Fruit fly (Drosophila melanogaster) whole organism, prepupa: ENCODE results near the gene JMJD7.

Experiments used
- CG10631 ChIP-seq: fragments of 200-800 bp; sonication (Bioruptor generic); optimal IDR thresholded peaks from 2 replicates; lab custom pipeline; 2016; ENCODE audit warnings: missing biosample characterization, missing genetic modification characterization
- CG11762 ChIP-seq: fragments of 200-800 bp; sonication (Bioruptor generic); optimal IDR thresholded peaks from 3 replicates; lab custom pipeline; 2016; ENCODE audit warnings: missing biosample characterization, missing genetic modification characterization; ENCODE audit not compliant: insufficient read depth
- CG11902 ChIP-seq: fragments of 200-800 bp; sonication (Bioruptor generic); optimal IDR thresholded peaks from 3 replicates; lab custom pipeline; 2016; ENCODE audit warnings: missing biosample characterization, missing genetic modification characterization
- CG15336 ChIP-seq: fragments of 200-800 bp; sonication (Bioruptor generic); IDR thresholded peaks from 2 replicates; pipeline ENCODE4 v1.3.6; 2022; ENCODE audit warnings: missing biosample characterization, missing genetic modification characterization
- CG1621 ChIP-seq: fragments of 200-800 bp; sonication (Bioruptor generic); optimal IDR thresholded peaks from 3 replicates; lab custom pipeline; 2018; ENCODE audit warnings: missing biosample characterization, mild to moderate bottlenecking, missing genetic modification characterization
- CG16779 ChIP-seq: fragments of 200-800 bp; sonication (Bioruptor generic); optimal IDR thresholded peaks from 3 replicates; lab custom pipeline; 2017; ENCODE audit warnings: missing biosample characterization, mild to moderate bottlenecking, missing genetic modification characterization
- CG3032 ChIP-seq: fragments of 200-800 bp; optimal IDR thresholded peaks from 2 replicates; lab custom pipeline; 2019; ENCODE audit warnings: missing biosample characterization, mild to moderate bottlenecking, missing genetic modification characterization, moderate library complexity
- CG31627 ChIP-seq: fragments of 200-800 bp; sonication (Bioruptor generic); optimal IDR thresholded peaks from 3 replicates; lab custom pipeline; 2016; ENCODE audit warnings: missing biosample characterization, missing genetic modification characterization
- CG3919 ChIP-seq: fragments of 200-800 bp; sonication (Bioruptor generic); optimal IDR thresholded peaks from 3 replicates; lab custom pipeline; 2016; ENCODE audit warnings: missing biosample characterization, missing genetic modification characterization
- CG6163 ChIP-seq: fragments of 200-800 bp; sonication (Bioruptor generic); IDR thresholded peaks from 3 replicates; pipeline ENCODE4 v1.3.6; 2022; ENCODE audit warnings: missing biosample characterization, missing genetic modification characterization
- CG6276 ChIP-seq: fragments of 200-800 bp; sonication (Bioruptor generic); optimal IDR thresholded peaks from 2 replicates; lab custom pipeline; 2017; ENCODE audit warnings: missing biosample characterization, mild to moderate bottlenecking, missing genetic modification characterization
- CG6854 ChIP-seq: fragments of 200-800 bp; sonication (Bioruptor generic); optimal IDR thresholded peaks from 2 replicates; lab custom pipeline; 2017; ENCODE audit warnings: missing biosample characterization, mild to moderate bottlenecking, missing genetic modification characterization
- CG7368 ChIP-seq: fragments of 200-800 bp; sonication (Bioruptor generic); optimal IDR thresholded peaks from 3 replicates; lab custom pipeline; 2016; ENCODE audit warnings: missing biosample characterization, missing genetic modification characterization
- CG8119 ChIP-seq: fragments of 200-800 bp; sonication (Bioruptor generic); IDR thresholded peaks from 3 replicates; pipeline ENCODE4 v1.3.6; 2022; ENCODE audit warnings: missing biosample characterization, missing genetic modification characterization
- CG8319 ChIP-seq: fragments of 200-800 bp; sonication (Bioruptor generic); optimal IDR thresholded peaks from 3 replicates; lab custom pipeline; 2016; ENCODE audit warnings: missing biosample characterization, missing genetic modification characterization
- Eip78C ChIP-seq: fragments of 200-800 bp; sonication (Bioruptor generic); peaks from one replicate; lab custom pipeline; 2016; ENCODE audit warnings: missing biosample characterization, missing genetic modification characterization
- Eip93F ChIP-seq: fragments of 200-800 bp; sonication (Bioruptor generic); optimal IDR thresholded peaks from 2 replicates; lab custom pipeline; 2016; ENCODE audit warnings: missing biosample characterization, mild to moderate bottlenecking, missing genetic modification characterization
- Ets21C ChIP-seq: fragments of 200-800 bp; sonication (Bioruptor generic); optimal IDR thresholded peaks from 3 replicates; lab custom pipeline; 2016; ENCODE audit warnings: missing biosample characterization, missing genetic modification characterization
- Gug ChIP-seq: fragments of 200-800 bp; sonication (Bioruptor generic); IDR thresholded peaks from 2 replicates; pipeline ENCODE4 v1.3.6; 2022; ENCODE audit warnings: missing biosample characterization, missing genetic modification characterization
- Hr38 ChIP-seq: sonication (Bioruptor generic); optimal IDR thresholded peaks from 2 replicates; lab custom pipeline; 2016; ENCODE audit warnings: missing biosample characterization, missing genetic modification characterization
- Hr39 ChIP-seq: fragments of 200-800 bp; sonication (Bioruptor generic); optimal IDR thresholded peaks from 2 replicates; lab custom pipeline; 2016; ENCODE audit warnings: missing biosample characterization, missing genetic modification characterization
- Lpt ChIP-seq: fragments of 200-800 bp; sonication (Bioruptor generic); optimal IDR thresholded peaks from 3 replicates; lab custom pipeline; 2016; ENCODE audit warnings: missing biosample characterization, missing genetic modification characterization
- Met ChIP-seq: fragments of 200-800 bp; sonication (Bioruptor generic); optimal IDR thresholded peaks from 3 replicates; lab custom pipeline; 2016; ENCODE audit warnings: missing biosample characterization, missing genetic modification characterization
- OdsH ChIP-seq: fragments of 200-800 bp; sonication (Bioruptor generic); optimal IDR thresholded peaks from 3 replicates; lab custom pipeline; 2016; ENCODE audit warnings: missing biosample characterization, missing genetic modification characterization
- Smox ChIP-seq: fragments of 200-800 bp; sonication (Bioruptor generic); optimal IDR thresholded peaks from 3 replicates; lab custom pipeline; 2016; ENCODE audit warnings: missing biosample characterization, missing genetic modification characterization
- Sox102F ChIP-seq: fragments of 200-800 bp; sonication (Bioruptor generic); optimal IDR thresholded peaks from 2 replicates; lab custom pipeline; 2016; ENCODE audit warnings: missing biosample characterization, mild to moderate bottlenecking, missing genetic modification characterization
- Sox14 ChIP-seq: fragments of 200-800 bp; sonication (Bioruptor generic); optimal IDR thresholded peaks from 3 replicates; lab custom pipeline; 2016; ENCODE audit warnings: missing biosample characterization, missing genetic modification characterization
- Sox15 ChIP-seq: fragments of 200-800 bp; sonication (Bioruptor generic); optimal IDR thresholded peaks from 3 replicates; lab custom pipeline; 2016; ENCODE audit warnings: missing biosample characterization, missing genetic modification characterization
- achi ChIP-seq: fragments of 200-800 bp; sonication (Bioruptor generic); optimal IDR thresholded peaks from 3 replicates; lab custom pipeline; 2016; ENCODE audit warnings: missing biosample characterization, missing genetic modification characterization
- cyc ChIP-seq: fragments of 200-800 bp; sonication (Bioruptor generic); optimal IDR thresholded peaks from 3 replicates; lab custom pipeline; 2016; ENCODE audit warnings: missing biosample characterization, missing genetic modification characterization
- dac ChIP-seq: fragments of 200-800 bp; sonication (Bioruptor generic); optimal IDR thresholded peaks from 2 replicates; lab custom pipeline; 2017; ENCODE audit warnings: missing biosample characterization, mild to moderate bottlenecking, missing genetic modification characterization
- eg ChIP-seq: fragments of 200-800 bp; sonication (Bioruptor generic); IDR thresholded peaks from 3 replicates; pipeline ENCODE4 v1.3.6; 2022; ENCODE audit warnings: missing biosample characterization, missing genetic modification characterization
- esn ChIP-seq: fragments of 200-800 bp; sonication (Bioruptor generic); optimal IDR thresholded peaks from 2 replicates; lab custom pipeline; 2016; ENCODE audit warnings: missing biosample characterization, mild to moderate bottlenecking, missing genetic modification characterization, moderate library complexity
- fd59A ChIP-seq: fragments of 200-800 bp; sonication (Bioruptor generic); optimal IDR thresholded peaks from 2 replicates; lab custom pipeline; 2017; ENCODE audit warnings: missing biosample characterization, mild to moderate bottlenecking, missing genetic modification characterization, missing genetic modification reagents
- fd85E ChIP-seq: fragments of 200-800 bp; sonication (Bioruptor generic); optimal IDR thresholded peaks from 3 replicates; lab custom pipeline; 2016; ENCODE audit warnings: missing biosample characterization, missing genetic modification characterization
- fkh ChIP-seq: fragments of 200-800 bp; sonication (Bioruptor generic); optimal IDR thresholded peaks from 3 replicates; lab custom pipeline; 2017; ENCODE audit warnings: missing biosample characterization, mild to moderate bottlenecking, missing genetic modification characterization, moderate library complexity
- pdm3 ChIP-seq: fragments of 200-800 bp; sonication (Bioruptor generic); optimal IDR thresholded peaks from 3 replicates; lab custom pipeline; 2016; ENCODE audit warnings: missing biosample characterization, missing genetic modification characterization
- salr ChIP-seq, 2 experiments: fragments of 200-800 bp; sonication (Bioruptor generic); optimal IDR thresholded peaks; 3 replicates each; lab custom pipeline; 2016 to 2018; ENCODE audit warnings: missing biosample characterization in 2 of 2, missing genetic modification characterization in 2 of 2, mild to moderate bottlenecking in 1 of 2
- spab ChIP-seq: fragments of 200-800 bp; sonication (Bioruptor generic); optimal IDR thresholded peaks from 2 replicates; lab custom pipeline; 2017; ENCODE audit warnings: missing biosample characterization, mild to moderate bottlenecking, missing genetic modification characterization, missing genetic modification reagents
- ss ChIP-seq, 2 experiments: fragments of 200-800 bp; sonication (Bioruptor generic); optimal IDR thresholded peaks; 2 replicates in 1 of 2; 3 replicates in 1 of 2; lab custom pipeline; 2017 to 2018; ENCODE audit warnings: mild to moderate bottlenecking in 2 of 2, missing biosample characterization in 2 of 2, missing genetic modification characterization in 2 of 2, moderate library complexity in 1 of 2
- svp ChIP-seq: fragments of 200-800 bp; sonication (Bioruptor generic); peaks from one replicate; lab custom pipeline; 2016; ENCODE audit warnings: missing biosample characterization, missing genetic modification characterization
- vri ChIP-seq: fragments of 200-800 bp; sonication (Bioruptor generic); optimal IDR thresholded peaks from 3 replicates; lab custom pipeline; 2016; ENCODE audit warnings: missing biosample characterization, mild to moderate bottlenecking, missing genetic modification characterization

Gene JMJD7

dm6 chr3L:13424068-13424467 is 26.0 kb downstream of the JMJD7 start, which contains the start of gene CG33263:
Gene CG33263, minus strand, starts transcription at chr3L:13424168.
- TF ChIP-seq Lpt (GFP tag; lab: Kevin White, UChicago) (no peak), fd59A (GFP tag; lab: Kevin White, UChicago) (no peak)

- TF ChIP-seq Met (GFP tag; lab: Kevin White, UChicago): no peak
- no peak for TF ChIP-seq cyc (GFP tag; lab: Kevin White, UChicago)
- no peak for TF ChIP-seq CG7368 (GFP tag; lab: Kevin White, UChicago)
Measured at dm6 chr3L:13422286-13422787, 27.7 kb downstream of the JMJD7 start, which contains the start of gene CG32121. Gene CG32121, minus strand, starts transcription at chr3L:13422336.

DNA sequence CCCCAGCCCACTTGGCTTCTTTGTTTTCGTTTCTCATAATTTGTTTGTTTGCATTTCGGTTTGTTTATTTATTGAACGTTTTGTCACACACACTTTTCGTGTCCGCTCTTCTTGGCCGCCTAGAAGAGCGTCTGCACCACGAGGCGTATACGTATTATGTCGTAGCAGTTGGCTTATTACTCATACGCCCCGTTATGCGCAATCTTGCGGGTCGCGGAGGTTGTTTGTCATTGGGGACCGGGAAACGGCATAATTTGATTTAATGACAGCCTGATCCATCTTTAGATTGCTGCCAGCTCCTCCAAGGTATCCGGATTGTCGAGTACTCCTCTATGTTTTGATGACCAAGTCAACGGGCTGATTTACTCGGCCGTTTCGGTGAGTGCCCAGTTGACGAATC is 29.9 kb downstream of the JMJD7 start:
- TF ChIP-seq dac (GFP tag; lab: Kevin White, UChicago) (no peak), CG8119 (GFP tag; lab: Robert Waterston, UW) (no peak), Lpt (GFP tag; lab: Kevin White, UChicago) (no peak)

DNA sequence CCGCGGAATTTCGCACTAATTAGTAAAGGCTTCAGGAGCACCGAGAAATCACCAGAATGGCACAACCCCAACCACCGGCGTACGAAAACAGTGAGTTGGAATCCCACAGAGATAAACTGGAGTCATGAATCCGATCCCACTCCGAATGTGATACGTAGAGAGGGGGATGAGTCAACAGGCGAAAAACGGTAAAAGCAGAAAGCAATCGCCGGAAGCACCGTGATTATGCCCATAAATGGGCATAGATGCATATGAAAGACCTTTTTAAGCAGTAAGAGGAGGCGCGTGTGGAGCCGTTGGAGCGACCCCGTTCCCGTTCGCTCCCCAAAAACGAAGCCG is 37.2 kb downstream of the JMJD7 start:
- TF ChIP-seq OdsH (GFP tag; lab: Kevin White, UChicago) (no peak), CG1621 (tag; lab: Kevin White, UChicago) (peak; percentile 43), Hr38 (GFP tag; lab: Kevin White, UChicago) (no peak), Sox15 (GFP tag; lab: Kevin White, UChicago) (no peak), achi (GFP tag; lab: Kevin White, UChicago) (no peak), svp (GFP tag; lab: Kevin White, UChicago) (peak; percentile 42), esn (no peak), Eip78C (GFP tag; lab: Kevin White, UChicago) (no peak)

- TF ChIP-seq CG8319 (GFP tag; lab: Kevin White, UChicago) (no peak), CG3919 (GFP tag; lab: Kevin White, UChicago) (peak; percentile 24), CG8119 (GFP tag; lab: Robert Waterston, UW) (no peak), CG31627 (no peak), salr (GFP tag; optimal IDR thresholded peaks at IDR 0.05; lab: Kevin White, UChicago) (no peak), fkh (GFP tag; lab: Kevin White, UChicago) (no peak), CG11902 (GFP tag; lab: Kevin White, UChicago) (no peak), Met (GFP tag; lab: Kevin White, UChicago) (peak; percentile 24), CG11762 (peak; percentile 16), Gug (GFP tag; lab: Robert Waterston, UW) (no peak), fd59A (GFP tag; lab: Kevin White, UChicago) (no peak), CG16779 (tag; lab: Kevin White, UChicago) (no peak), vri (GFP tag; lab: Kevin White, UChicago) (no peak), CG6854 (GFP tag; lab: Kevin White, UChicago) (no peak), Sox14 (peak; percentile 36), Hr39 (GFP tag; lab: Kevin White, UChicago) (peak; percentile 7), Smox (GFP tag; lab: Kevin White, UChicago) (no peak), CG3032 (tag; lab: Kevin White, UChicago) (no peak), Eip93F (GFP tag; lab: Kevin White, UChicago) (no peak), pdm3 (GFP tag; lab: Kevin White, UChicago) (no peak), ss (GFP tag; optimal IDR thresholded peaks at IDR 0.05; lab: Kevin White, UChicago) (no peak), Eip78C (GFP tag; lab: Kevin White, UChicago) (no peak), CG15336 (GFP tag; lab: Robert Waterston, UW) (no peak), eg (GFP tag; lab: Robert Waterston, UW) (0 out of 3 replicates have a peak, but pooled peaks have one; percentile 15), Ets21C (GFP tag; lab: Kevin White, UChicago) (no peak), CG10631 (GFP tag; lab: Kevin White, UChicago) (no peak), esn (no peak), Lpt (GFP tag; lab: Kevin White, UChicago) (peak; percentile 26), Sox102F (GFP tag; lab: Kevin White, UChicago) (no peak), CG6276 (GFP tag; lab: Kevin White, UChicago) (no peak), Hr38 (GFP tag; lab: Kevin White, UChicago) (no peak), fd85E (GFP tag; lab: Kevin White, UChicago) (no peak), spab (no peak), CG6163 (no peak), CG7368 (GFP tag; lab: Kevin White, UChicago) (peak; percentile 3)
Measured at dm6 chr3L:13412200-13412885, 37.7 kb downstream of the JMJD7 start, which contains the start of the genes CG10222 and flr. Gene CG10222, minus strand, starts transcription at chr3L:13412453. Gene flr, plus strand, starts transcription at chr3L:13412843.
